Worm (Caenorhabditis elegans): ENCODE data around the gene clec-73.

clec-73 gene

DNA sequence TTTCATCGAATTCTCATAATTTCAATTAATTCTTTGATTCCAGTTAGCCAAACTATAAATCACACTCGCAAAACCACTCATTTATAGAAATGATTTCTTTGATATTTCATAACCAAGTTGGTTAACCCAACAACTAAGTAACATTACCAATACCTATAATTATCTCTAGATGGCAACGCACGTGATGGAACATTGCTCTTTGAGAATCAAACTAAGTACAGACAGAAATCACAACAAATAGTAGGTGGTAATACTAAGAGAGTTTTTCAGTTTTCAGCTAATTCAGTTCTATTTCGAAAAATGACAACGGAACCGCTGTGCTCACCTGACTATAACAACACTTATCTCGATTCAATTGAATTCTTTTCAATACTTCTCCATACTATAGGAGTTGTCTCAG, 25.6 kb upstream of the clec-73 start, which contains the start of gene srh-223:
Gene srh-223, plus strand, starts transcription at position 301 of the 400 bp plus-strand sequence.
- TF ChIP-seq ref-1 (GFP tag; conservative IDR thresholded peaks at IDR 0.05) (no peak), ztf-29 (GFP tag; IDR thresholded peaks at IDR 0.05) (no peak), klf-2 (GFP tag; conservative IDR thresholded peaks at IDR 0.05) (no peak), T22C8.4 (GFP tag; IDR thresholded peaks at IDR 0.05) (no peak), cog-1 (tag; optimal IDR thresholded peaks at IDR 0.05) (no peak)

ce11 chrIV:3979525-3979924, 23.5 kb upstream of the clec-73 start, which contains the start of gene srh-222:
Gene srh-222, plus strand, starts transcription at chrIV:3979825.
- no peak for TF ChIP-seq ztf-23 (GFP tag; IDR thresholded peaks at IDR 0.05)
- TF ChIP-seq T22C8.4 (GFP tag; IDR thresholded peaks at IDR 0.05): no peak
- TF ChIP-seq ztf-29 (GFP tag; IDR thresholded peaks at IDR 0.05): no peak
- no peak for TF ChIP-seq cog-1 (tag; optimal IDR thresholded peaks at IDR 0.05)
- no peak for TF ChIP-seq flt-1 (GFP tag; IDR thresholded peaks at IDR 0.05)
- TF ChIP-seq tab-1 (GFP tag; IDR thresholded peaks at IDR 0.05): no peak
- TF ChIP-seq ref-1 (GFP tag; conservative IDR thresholded peaks at IDR 0.05): no peak
- TF ChIP-seq med-1 (GFP tag; optimal IDR thresholded peaks at IDR 0.05; ENCODE audit: insufficient read depth): no peak
- no peak for TF ChIP-seq klf-2 (GFP tag; conservative IDR thresholded peaks at IDR 0.05)

DNA sequence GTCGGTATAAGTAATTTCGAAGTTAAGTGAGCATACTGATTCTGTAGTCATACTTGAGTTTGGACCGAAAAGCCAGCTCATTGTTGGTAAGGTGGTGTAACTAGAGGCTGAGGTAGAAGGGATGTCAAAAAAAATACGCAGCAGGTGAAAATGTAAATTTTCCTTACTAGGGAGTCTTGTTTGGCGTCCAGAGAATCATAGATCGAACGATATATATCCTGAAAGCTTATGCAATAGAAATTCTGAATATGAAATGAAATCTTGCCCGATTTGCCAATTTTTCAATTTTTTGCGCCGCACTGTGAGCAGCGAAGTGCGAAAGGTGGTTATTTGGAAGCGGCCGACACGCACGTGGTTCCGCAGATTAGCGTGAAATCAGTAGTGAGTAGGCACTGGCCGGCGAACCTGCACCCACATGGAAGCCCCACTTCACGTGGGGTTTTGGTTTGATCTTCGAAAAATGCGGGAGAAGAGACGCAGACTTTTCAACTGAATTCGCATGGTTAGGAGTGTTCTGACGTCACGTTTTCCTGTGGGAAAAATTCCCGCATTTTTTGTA, 22.0 kb upstream of the clec-73 start, which contains the start of gene srh-220:
Gene srh-220, minus strand, starts transcription at position 51 of the 559 bp plus-strand sequence.
- TF ChIP-seq T22C8.4 (GFP tag; IDR thresholded peaks at IDR 0.05): no peak
- TF ChIP-seq flt-1 (GFP tag; IDR thresholded peaks at IDR 0.05): no peak
- no peak for TF ChIP-seq klf-2 (GFP tag; conservative IDR thresholded peaks at IDR 0.05)
- TF ChIP-seq cog-1 (tag; optimal IDR thresholded peaks at IDR 0.05): no peak
- TF ChIP-seq tab-1 (GFP tag; IDR thresholded peaks at IDR 0.05): no peak
- no peak for TF ChIP-seq ref-1 (GFP tag; conservative IDR thresholded peaks at IDR 0.05)
- no peak for TF ChIP-seq ztf-23 (GFP tag; IDR thresholded peaks at IDR 0.05)
- TF ChIP-seq ztf-29 (GFP tag; IDR thresholded peaks at IDR 0.05): no peak
- no peak for TF ChIP-seq med-1 (GFP tag; optimal IDR thresholded peaks at IDR 0.05; ENCODE audit: insufficient read depth)

- no peak for TF ChIP-seq med-1 (GFP tag; optimal IDR thresholded peaks at IDR 0.05; ENCODE audit: insufficient read depth)
- no peak for TF ChIP-seq ref-1 (GFP tag; conservative IDR thresholded peaks at IDR 0.05)
- TF ChIP-seq cog-1 (tag; optimal IDR thresholded peaks at IDR 0.05): no peak
- no peak for TF ChIP-seq tab-1 (GFP tag; IDR thresholded peaks at IDR 0.05)
- no peak for TF ChIP-seq flt-1 (GFP tag; IDR thresholded peaks at IDR 0.05)
- TF ChIP-seq T22C8.4 (GFP tag; IDR thresholded peaks at IDR 0.05): no peak
- TF ChIP-seq ztf-29 (GFP tag; IDR thresholded peaks at IDR 0.05): no peak
- TF ChIP-seq klf-2 (GFP tag; conservative IDR thresholded peaks at IDR 0.05): no peak
- TF ChIP-seq ztf-23 (GFP tag; IDR thresholded peaks at IDR 0.05): no peak
Observed at ce11 chrIV:3973049-3973448, 17.1 kb upstream of the clec-73 start, which contains the start of gene clec-79. Gene clec-79, plus strand, starts transcription at chrIV:3973349.

ce11 chrIV:3965013-3965412, 9.0 kb upstream of the clec-73 start, which contains the start of gene clec-76:
Gene clec-76, plus strand, starts transcription at chrIV:3965246.
- TF ChIP-seq ztf-23 (GFP tag; IDR thresholded peaks at IDR 0.05) (no peak), klf-2 (GFP tag; conservative IDR thresholded peaks at IDR 0.05) (no peak), ztf-29 (GFP tag; IDR thresholded peaks at IDR 0.05) (no peak), cog-1 (tag; optimal IDR thresholded peaks at IDR 0.05) (no peak), med-1 (GFP tag; optimal IDR thresholded peaks at IDR 0.05; ENCODE audit: insufficient read depth) (no peak), tab-1 (GFP tag; IDR thresholded peaks at IDR 0.05) (no peak), ref-1 (GFP tag; conservative IDR thresholded peaks at IDR 0.05) (no peak), flt-1 (GFP tag; IDR thresholded peaks at IDR 0.05) (no peak)

- TF ChIP-seq med-1 (GFP tag; optimal IDR thresholded peaks at IDR 0.05; ENCODE audit: insufficient read depth) (no peak), cog-1 (tag; optimal IDR thresholded peaks at IDR 0.05) (no peak), ref-1 (GFP tag; conservative IDR thresholded peaks at IDR 0.05) (no peak), flt-1 (GFP tag; IDR thresholded peaks at IDR 0.05) (no peak), klf-2 (GFP tag; conservative IDR thresholded peaks at IDR 0.05) (no peak), ztf-29 (GFP tag; IDR thresholded peaks at IDR 0.05) (no peak), T22C8.4 (GFP tag; IDR thresholded peaks at IDR 0.05) (no peak), tab-1 (GFP tag; IDR thresholded peaks at IDR 0.05) (no peak), ztf-23 (GFP tag; IDR thresholded peaks at IDR 0.05) (no peak)
Observed at ce11 chrIV:3963498-3963897, 7.5 kb upstream of the clec-73 start.

DNA sequence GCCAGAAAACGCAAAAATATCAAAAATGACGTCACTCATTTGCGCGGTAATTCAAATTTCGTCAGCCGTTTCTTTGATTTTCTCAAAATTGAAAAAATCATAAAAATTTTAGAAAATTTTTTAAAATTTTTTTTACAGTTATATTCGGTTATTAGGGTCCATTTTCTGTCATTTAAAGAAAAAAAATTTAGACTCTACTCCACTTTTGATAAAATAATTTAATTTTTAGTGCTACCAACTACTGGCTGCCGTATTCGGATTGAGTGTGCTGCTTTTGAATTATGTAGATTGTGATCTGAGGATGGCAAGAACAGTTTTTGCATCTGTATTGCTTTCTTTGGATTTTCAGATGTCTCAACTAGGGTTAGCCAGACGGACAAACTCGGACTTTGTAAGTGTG, 6.6 kb upstream of the clec-73 start, which contains the start of gene Y46C8AM.1:
Gene Y46C8AM.1, plus strand, starts transcription at position 301 of the 400 bp plus-strand sequence.
- TF ChIP-seq med-1 (GFP tag; optimal IDR thresholded peaks at IDR 0.05; ENCODE audit: insufficient read depth) (no peak), ztf-23 (GFP tag; IDR thresholded peaks at IDR 0.05) (no peak), cog-1 (tag; optimal IDR thresholded peaks at IDR 0.05) (no peak)

DNA sequence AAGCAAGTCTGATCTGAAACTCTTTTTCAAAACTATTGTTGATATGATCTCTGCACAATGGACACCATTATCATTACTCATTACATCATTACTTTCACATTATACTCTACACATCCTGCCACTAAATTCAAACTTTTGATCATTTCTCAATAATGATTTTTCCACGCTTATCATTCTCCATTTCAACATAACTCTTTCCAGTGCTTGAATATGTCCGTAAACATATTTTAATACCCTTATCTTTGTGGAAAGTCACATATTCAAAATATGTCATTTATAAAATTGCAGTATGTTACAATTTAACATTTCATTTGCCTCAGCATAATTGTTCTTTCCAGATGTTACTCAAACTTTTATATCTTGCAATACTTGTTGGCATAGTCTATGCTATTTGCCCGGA, 4.4 kb upstream of the clec-73 start, which contains the start of gene clec-75:
Gene clec-75, plus strand, starts transcription at position 339 of the 400 bp plus-strand sequence.
- TF ChIP-seq cog-1 (tag; optimal IDR thresholded peaks at IDR 0.05) (no peak), ztf-29 (GFP tag; IDR thresholded peaks at IDR 0.05) (no peak), tab-1 (GFP tag; IDR thresholded peaks at IDR 0.05) (no peak), T22C8.4 (GFP tag; IDR thresholded peaks at IDR 0.05) (no peak), flt-1 (GFP tag; IDR thresholded peaks at IDR 0.05) (no peak), ztf-23 (GFP tag; IDR thresholded peaks at IDR 0.05) (no peak), ref-1 (GFP tag; conservative IDR thresholded peaks at IDR 0.05) (no peak), klf-2 (GFP tag; conservative IDR thresholded peaks at IDR 0.05) (no peak), med-1 (GFP tag; optimal IDR thresholded peaks at IDR 0.05; ENCODE audit: insufficient read depth) (no peak)

DNA sequence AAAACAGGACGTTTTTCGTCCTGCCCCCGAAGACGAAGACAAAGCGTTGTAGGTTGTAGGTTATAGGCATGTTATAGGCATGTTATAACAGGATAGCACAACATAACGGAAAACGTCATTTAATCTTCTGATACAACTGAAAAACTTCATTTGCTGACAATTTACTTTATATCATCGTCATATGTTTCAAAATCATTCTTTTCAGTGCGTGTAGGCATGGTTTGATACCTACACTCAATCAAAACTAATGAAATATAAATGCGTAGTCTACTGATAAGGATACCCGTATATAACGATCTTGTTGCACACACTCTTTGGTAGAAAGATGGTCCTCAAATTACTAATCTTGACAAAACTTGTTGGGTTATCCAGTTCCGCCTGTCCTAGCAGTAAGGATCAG, 710 bp upstream of the clec-73 start, which contains the start of gene clec-74:
Gene clec-74, plus strand, starts transcription at position 301 of the 400 bp plus-strand sequence.
- TF ChIP-seq T22C8.4 (GFP tag; IDR thresholded peaks at IDR 0.05) (no peak), klf-2 (GFP tag; conservative IDR thresholded peaks at IDR 0.05) (no peak), flt-1 (GFP tag; IDR thresholded peaks at IDR 0.05) (no peak)

DNA sequence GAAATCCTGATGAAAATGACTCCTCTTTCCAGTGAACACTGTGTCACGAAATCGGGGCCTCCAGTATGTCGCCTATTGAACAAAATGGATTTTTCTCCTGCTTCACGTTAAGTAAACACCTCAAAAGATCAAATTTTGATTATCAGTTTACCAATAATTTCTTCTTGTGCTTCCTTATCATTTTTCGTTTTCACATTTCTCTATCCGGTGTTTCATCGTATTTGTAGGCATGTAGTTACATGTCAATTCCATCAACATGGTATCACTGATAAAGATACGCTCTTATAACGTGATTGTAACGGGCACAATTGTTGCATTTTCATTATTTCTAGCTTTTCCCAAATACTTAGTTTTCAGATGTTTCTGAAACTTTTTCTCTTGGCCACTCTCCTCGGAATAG, 11.5 kb downstream of the clec-73 start, which contains the start of gene clec-72:
Gene clec-72, plus strand, starts transcription at position 358 of the 400 bp plus-strand sequence.
- TF ChIP-seq flt-1 (GFP tag; IDR thresholded peaks at IDR 0.05): no peak
